Fruit fly (Drosophila melanogaster) whole organism, prepupa: ENCODE results near the gene Enoph.

ENCODE experiments used
- CG11294 ChIP-seq: fragments of 200-800 bp; sonication (Bioruptor generic); IDR thresholded peaks from 2 replicates; pipeline ENCODE4 v1.3.6; 2022; ENCODE audit warnings: missing biosample characterization, missing genetic modification characterization
- CG11902 ChIP-seq: fragments of 200-800 bp; sonication (Bioruptor generic); optimal IDR thresholded peaks from 3 replicates; lab custom pipeline; 2016; ENCODE audit warnings: missing biosample characterization, missing genetic modification characterization
- CG1621 ChIP-seq: fragments of 200-800 bp; sonication (Bioruptor generic); optimal IDR thresholded peaks from 3 replicates; lab custom pipeline; 2018; ENCODE audit warnings: missing biosample characterization, mild to moderate bottlenecking, missing genetic modification characterization
- CG3032 ChIP-seq: fragments of 200-800 bp; optimal IDR thresholded peaks from 2 replicates; lab custom pipeline; 2019; ENCODE audit warnings: missing biosample characterization, mild to moderate bottlenecking, missing genetic modification characterization, moderate library complexity
- CG31627 ChIP-seq: fragments of 200-800 bp; sonication (Bioruptor generic); optimal IDR thresholded peaks from 3 replicates; lab custom pipeline; 2016; ENCODE audit warnings: missing biosample characterization, missing genetic modification characterization
- CG34406 ChIP-seq: fragments of 200-800 bp; sonication (Bioruptor generic); optimal IDR thresholded peaks from 3 replicates; lab custom pipeline; 2016; ENCODE audit warnings: missing biosample characterization, missing genetic modification characterization
- CG3919 ChIP-seq: fragments of 200-800 bp; sonication (Bioruptor generic); optimal IDR thresholded peaks from 3 replicates; lab custom pipeline; 2016; ENCODE audit warnings: missing biosample characterization, missing genetic modification characterization
- CG6163 ChIP-seq: fragments of 200-800 bp; sonication (Bioruptor generic); IDR thresholded peaks from 3 replicates; pipeline ENCODE4 v1.3.6; 2022; ENCODE audit warnings: missing biosample characterization, missing genetic modification characterization
- CG6276 ChIP-seq: fragments of 200-800 bp; sonication (Bioruptor generic); optimal IDR thresholded peaks from 2 replicates; lab custom pipeline; 2017; ENCODE audit warnings: missing biosample characterization, mild to moderate bottlenecking, missing genetic modification characterization
- CG6792 ChIP-seq: fragments of 200-800 bp; sonication (Bioruptor generic); optimal IDR thresholded peaks from 3 replicates; lab custom pipeline; 2016; ENCODE audit warnings: missing biosample characterization, missing genetic modification characterization
- CG6808 ChIP-seq: fragments of 200-800 bp; sonication (Bioruptor generic); optimal IDR thresholded peaks from 3 replicates; lab custom pipeline; 2017; ENCODE audit warnings: missing biosample characterization, missing genetic modification characterization, mild to moderate bottlenecking, moderate library complexity, missing genetic modification reagents
- CG6854 ChIP-seq: fragments of 200-800 bp; sonication (Bioruptor generic); optimal IDR thresholded peaks from 2 replicates; lab custom pipeline; 2017; ENCODE audit warnings: missing biosample characterization, mild to moderate bottlenecking, missing genetic modification characterization
- CG8119 ChIP-seq: fragments of 200-800 bp; sonication (Bioruptor generic); IDR thresholded peaks from 3 replicates; pipeline ENCODE4 v1.3.6; 2022; ENCODE audit warnings: missing biosample characterization, missing genetic modification characterization
- CG8319 ChIP-seq: fragments of 200-800 bp; sonication (Bioruptor generic); optimal IDR thresholded peaks from 3 replicates; lab custom pipeline; 2016; ENCODE audit warnings: missing biosample characterization, missing genetic modification characterization
- CG8632 ChIP-seq: fragments of 200-800 bp; sonication (Bioruptor generic); optimal IDR thresholded peaks from 3 replicates; lab custom pipeline; 2016; ENCODE audit warnings: missing biosample characterization, missing genetic modification characterization
- Eip78C ChIP-seq: fragments of 200-800 bp; sonication (Bioruptor generic); peaks from one replicate; lab custom pipeline; 2016; ENCODE audit warnings: missing biosample characterization, missing genetic modification characterization
- Ets21C ChIP-seq: fragments of 200-800 bp; sonication (Bioruptor generic); optimal IDR thresholded peaks from 3 replicates; lab custom pipeline; 2016; ENCODE audit warnings: missing biosample characterization, missing genetic modification characterization
- Ets96B ChIP-seq: fragments of 200-800 bp; optimal IDR thresholded peaks from 2 replicates; lab custom pipeline; 2019; ENCODE audit warnings: missing biosample characterization, mild to moderate bottlenecking, missing genetic modification characterization, moderate library complexity
- Met ChIP-seq: fragments of 200-800 bp; sonication (Bioruptor generic); optimal IDR thresholded peaks from 3 replicates; lab custom pipeline; 2016; ENCODE audit warnings: missing biosample characterization, missing genetic modification characterization
- OdsH ChIP-seq: fragments of 200-800 bp; sonication (Bioruptor generic); optimal IDR thresholded peaks from 3 replicates; lab custom pipeline; 2016; ENCODE audit warnings: missing biosample characterization, missing genetic modification characterization
- Sox14 ChIP-seq: fragments of 200-800 bp; sonication (Bioruptor generic); optimal IDR thresholded peaks from 3 replicates; lab custom pipeline; 2016; ENCODE audit warnings: missing biosample characterization, missing genetic modification characterization
- achi ChIP-seq: fragments of 200-800 bp; sonication (Bioruptor generic); optimal IDR thresholded peaks from 3 replicates; lab custom pipeline; 2016; ENCODE audit warnings: missing biosample characterization, missing genetic modification characterization
- dsx ChIP-seq: fragments of 200-800 bp; optimal IDR thresholded peaks from 3 replicates; lab custom pipeline; 2019; ENCODE audit warnings: missing biosample characterization, mild to moderate bottlenecking, missing genetic modification characterization, moderate library complexity; ENCODE audit not compliant: poor library complexity, severe bottlenecking
- eg ChIP-seq: fragments of 200-800 bp; sonication (Bioruptor generic); IDR thresholded peaks from 3 replicates; pipeline ENCODE4 v1.3.6; 2022; ENCODE audit warnings: missing biosample characterization, missing genetic modification characterization
- esn ChIP-seq: fragments of 200-800 bp; sonication (Bioruptor generic); optimal IDR thresholded peaks from 2 replicates; lab custom pipeline; 2016; ENCODE audit warnings: missing biosample characterization, mild to moderate bottlenecking, missing genetic modification characterization, moderate library complexity
- fd59A ChIP-seq: fragments of 200-800 bp; sonication (Bioruptor generic); optimal IDR thresholded peaks from 2 replicates; lab custom pipeline; 2017; ENCODE audit warnings: missing biosample characterization, mild to moderate bottlenecking, missing genetic modification characterization, missing genetic modification reagents
- fd85E ChIP-seq: fragments of 200-800 bp; sonication (Bioruptor generic); optimal IDR thresholded peaks from 3 replicates; lab custom pipeline; 2016; ENCODE audit warnings: missing biosample characterization, missing genetic modification characterization
- lz ChIP-seq: fragments of 200-800 bp; sonication (Bioruptor generic); optimal IDR thresholded peaks from 3 replicates; lab custom pipeline; 2016; ENCODE audit warnings: missing biosample characterization, missing genetic modification characterization
- pdm3 ChIP-seq: fragments of 200-800 bp; sonication (Bioruptor generic); optimal IDR thresholded peaks from 3 replicates; lab custom pipeline; 2016; ENCODE audit warnings: missing biosample characterization, missing genetic modification characterization
- salr ChIP-seq, 2 experiments: fragments of 200-800 bp; sonication (Bioruptor generic); optimal IDR thresholded peaks; 3 replicates each; lab custom pipeline; 2016 to 2018; ENCODE audit warnings: missing biosample characterization in 2 of 2, missing genetic modification characterization in 2 of 2, mild to moderate bottlenecking in 1 of 2
- ss ChIP-seq, 2 experiments: fragments of 200-800 bp; sonication (Bioruptor generic); optimal IDR thresholded peaks; 2 replicates in 1 of 2; 3 replicates in 1 of 2; lab custom pipeline; 2017 to 2018; ENCODE audit warnings: mild to moderate bottlenecking in 2 of 2, missing biosample characterization in 2 of 2, missing genetic modification characterization in 2 of 2, moderate library complexity in 1 of 2
- svp ChIP-seq: fragments of 200-800 bp; sonication (Bioruptor generic); peaks from one replicate; lab custom pipeline; 2016; ENCODE audit warnings: missing biosample characterization, missing genetic modification characterization
- topi ChIP-seq: fragments of 200-800 bp; sonication (Bioruptor generic); optimal IDR thresholded peaks from 3 replicates; lab custom pipeline; 2016; ENCODE audit warnings: missing biosample characterization, missing genetic modification characterization

Enoph gene

dm6 chr3R:5223135-5223534, 33.3 kb downstream of the Enoph start, which contains the start of gene CG2604 (continued):
- peak in 1 of 2 experiments; percentile 3 for TF ChIP-seq salr (GFP tag; optimal IDR thresholded peaks at IDR 0.05; lab: Kevin White, UChicago)
- TF ChIP-seq dsx, result no peak

- TF ChIP-seq CG8632 (GFP tag; lab: Kevin White, UChicago) (no peak), Sox14 (no peak), CG34406 (GFP tag; lab: Kevin White, UChicago) (no peak), CG8319 (GFP tag; lab: Kevin White, UChicago) (no peak), lz (GFP tag; lab: Kevin White, UChicago) (no peak), topi (GFP tag; lab: Kevin White, UChicago) (no peak)
Measured at dm6 chr3R:5219466-5219865, 37.0 kb downstream of the Enoph start, which contains the start of the genes Prosbeta2R2 and CG1116. Gene Prosbeta2R2 (minus strand): TSS chr3R:5219528. Gene CG1116 (plus strand): TSS chr3R:5219657.

- TF ChIP-seq achi (GFP tag; lab: Kevin White, UChicago) (no peak), esn (GFP tag; lab: Kevin White, UChicago) (peak; percentile 34), CG8319 (GFP tag; lab: Kevin White, UChicago) (no peak), CG31627 (GFP tag; lab: Kevin White, UChicago) (no peak), CG1621 (peak; percentile 8), CG6854 (GFP tag; lab: Kevin White, UChicago) (peak; percentile 77), CG34406 (GFP tag; lab: Kevin White, UChicago) (no peak), dsx (peak; percentile 49), CG8119 (GFP tag; lab: Robert Waterston, UW) (peak; percentile 51; the same call in 1 of the 3 replicates), pdm3 (GFP tag; lab: Kevin White, UChicago) (no peak), eg (GFP tag; lab: Robert Waterston, UW) (peak; percentile 34; the same call in 2 of the 3 replicates), CG3032 (tag; lab: Kevin White, UChicago) (peak; percentile 19), CG6808 (GFP tag; lab: Kevin White, UChicago) (no peak), ss (GFP tag; optimal IDR thresholded peaks at IDR 0.05; lab: Kevin White, UChicago) (peak; percentile 20 to 35), CG6163 (GFP tag; lab: Robert Waterston, UW) (0 out of 3 replicates have a peak, but pooled peaks have one; percentile 7), Eip78C (GFP tag; lab: Kevin White, UChicago) (peak; percentile 83), CG6276 (GFP tag; lab: Kevin White, UChicago) (no peak), svp (GFP tag; lab: Kevin White, UChicago) (no peak), Sox14 (no peak)
Measured at dm6 chr3R:5217278-5217714, 39.2 kb downstream of the Enoph start, which contains the start of gene cno. Gene cno (minus strand): TSS chr3R:5217456.

DNA sequence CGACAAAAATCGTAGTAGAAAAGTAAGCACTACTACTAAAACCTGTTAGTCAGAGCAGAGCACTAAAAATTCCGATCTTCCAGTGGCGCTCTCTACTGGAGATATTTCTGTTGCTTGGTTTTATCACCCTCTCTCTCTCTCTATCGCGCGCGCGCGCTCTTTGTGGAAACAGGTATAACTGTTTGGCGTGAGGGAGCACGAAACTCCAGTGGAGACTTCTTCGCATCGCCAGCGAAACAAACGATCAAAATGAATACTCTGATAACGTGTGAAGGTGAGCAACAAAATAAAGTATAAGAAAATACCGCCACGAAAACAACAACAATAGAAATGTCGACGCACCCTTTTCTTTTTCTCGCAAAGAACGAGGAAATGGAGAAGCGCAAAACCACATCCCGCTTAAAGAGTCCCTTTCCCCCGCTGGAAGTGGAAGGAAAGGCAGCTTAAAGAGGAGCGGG, 40.1 kb downstream of the Enoph start:
- TF ChIP-seq CG3919 (GFP tag; lab: Kevin White, UChicago) (no peak), salr (GFP tag; optimal IDR thresholded peaks at IDR 0.05; lab: Kevin White, UChicago) (no peak), fd59A (GFP tag; lab: Kevin White, UChicago) (no peak), Met (GFP tag; lab: Kevin White, UChicago) (no peak), Ets21C (GFP tag; lab: Kevin White, UChicago) (no peak), Ets96B (no peak), pdm3 (GFP tag; lab: Kevin White, UChicago) (no peak), eg (GFP tag; lab: Robert Waterston, UW) (no peak), CG11902 (no peak), fd85E (GFP tag; lab: Kevin White, UChicago) (no peak), CG11294 (GFP tag; lab: Robert Waterston, UW) (no peak), svp (GFP tag; lab: Kevin White, UChicago) (no peak), OdsH (GFP tag; lab: Kevin White, UChicago) (no peak), CG6792 (GFP tag; lab: Kevin White, UChicago) (no peak), CG6276 (GFP tag; lab: Kevin White, UChicago) (no peak)
